Fruit fly (Drosophila melanogaster) whole organism, wandering third instar larva: ENCODE measurements around the gene CG1910.
A peak's percentile ranks its signal among the peaks of the same experiment; 100 is the strongest.

Experiments
- Abd-B ChIP-seq: fragments of >200 bp; optimal IDR thresholded peaks from 2 replicates; lab custom pipeline; 2017; ENCODE audit warnings: missing biosample characterization, missing genetic modification characterization
- CG32264 ChIP-seq: fragments of 200-800 bp; sonication (Bioruptor generic); optimal IDR thresholded peaks from 2 replicates; lab custom pipeline; 2016; ENCODE audit warnings: missing biosample characterization, missing genetic modification characterization
- CG9705 ChIP-seq: fragments of 200-800 bp; sonication (Bioruptor generic); optimal IDR thresholded peaks from 2 replicates; lab custom pipeline; 2018; ENCODE audit warnings: missing biosample characterization, mild to moderate bottlenecking, missing genetic modification characterization
- CrebA ChIP-seq: fragments of 200-800 bp; sonication (Bioruptor generic); optimal IDR thresholded peaks from 2 replicates; lab custom pipeline; 2016; ENCODE audit warnings: missing biosample characterization, mild to moderate bottlenecking, missing genetic modification characterization, borderline replicate concordance
- Dfd ChIP-seq: fragments of >200 bp; optimal IDR thresholded peaks from 2 replicates; lab custom pipeline; 2017; ENCODE audit warnings: missing biosample characterization, missing genetic modification characterization
- Dif ChIP-seq: fragments of 200-275, 200-300 bp; sonication (Bioruptor generic); optimal IDR thresholded peaks from 2 replicates; lab custom pipeline; 2018; ENCODE audit warnings: missing biosample characterization, missing genetic modification characterization; ENCODE audit not compliant: partially characterized antibody
- HLH106 ChIP-seq: fragments of 200-800 bp; optimal IDR thresholded peaks from 3 replicates; lab custom pipeline; 2019; ENCODE audit warnings: missing biosample characterization, mild to moderate bottlenecking, missing genetic modification characterization, moderate library complexity
- Hr83 ChIP-seq: fragments of 200-300 bp; sonication (Bioruptor generic); optimal IDR thresholded peaks from 2 replicates; lab custom pipeline; 2016; ENCODE audit warnings: missing biosample characterization, mild to moderate bottlenecking, missing genetic modification characterization, moderate library complexity; ENCODE audit not compliant: poor library complexity, severe bottlenecking
- Mio ChIP-seq: sonication (Bioruptor generic); optimal IDR thresholded peaks from 2 replicates; lab custom pipeline; 2016; ENCODE audit warnings: missing biosample characterization, missing genetic modification characterization
- Myc ChIP-seq: fragments of >200 bp; optimal IDR thresholded peaks from 2 replicates; lab custom pipeline; 2017
- N ChIP-seq: fragments of >200 bp; optimal IDR thresholded peaks from 2 replicates; lab custom pipeline; 2018; ENCODE audit warnings: missing biosample characterization, missing external identifiers, missing genetic modification characterization
- OdsH ChIP-seq: fragments of 200-800 bp; sonication (Bioruptor generic); optimal IDR thresholded peaks from 2 replicates; lab custom pipeline; 2016; ENCODE audit warnings: missing biosample characterization, mild to moderate bottlenecking, missing genetic modification characterization
- Rel ChIP-seq, 2 experiments: fragments of 200-800 bp; sonication (Bioruptor generic) in 1 of 2; optimal IDR thresholded peaks; 2 replicates in 1 of 2; 3 replicates in 1 of 2; lab custom pipeline; 2016 to 2019; ENCODE audit warnings: mild to moderate bottlenecking in 2 of 2, missing biosample characterization in 2 of 2, missing genetic modification characterization in 2 of 2, moderate library complexity in 1 of 2
- Sp1 ChIP-seq: fragments of 200-800 bp; sonication (Bioruptor generic); optimal IDR thresholded peaks from 3 replicates; lab custom pipeline; 2019; ENCODE audit warnings: missing biosample characterization, mild to moderate bottlenecking, missing genetic modification characterization, moderate library complexity
- Vsx2 ChIP-seq: fragments of 200-300, 225-300 bp; sonication (Bioruptor generic); optimal IDR thresholded peaks from 2 replicates; lab custom pipeline; 2018; ENCODE audit warnings: missing biosample characterization, missing genetic modification characterization; ENCODE audit not compliant: partially characterized antibody
- br ChIP-seq: fragments of 200-800 bp; sonication (Bioruptor generic); optimal IDR thresholded peaks from 2 replicates; lab custom pipeline; 2016; ENCODE audit warnings: missing biosample characterization, missing genetic modification characterization
- brk ChIP-seq: fragments of 200-800 bp; sonication (Bioruptor generic); optimal IDR thresholded peaks from 2 replicates; lab custom pipeline; 2016; ENCODE audit warnings: missing biosample characterization, mild to moderate bottlenecking, missing genetic modification characterization
- dl ChIP-seq, 2 experiments: fragments of 175-275, 200-275 bp in 1 of 2; fragments of 200-275 bp in 1 of 2; sonication (Bioruptor generic); optimal IDR thresholded peaks; lab custom pipeline; 2018; ENCODE audit warnings: mild to moderate bottlenecking in 2 of 2, missing biosample characterization in 2 of 2, missing genetic modification characterization in 2 of 2, moderate library complexity in 2 of 2; ENCODE audit not compliant: partially characterized antibody in 2 of 2, insufficient read depth in 1 of 2
- dmrt93B ChIP-seq: fragments of 200-800 bp; sonication (Bioruptor generic); optimal IDR thresholded peaks from 2 replicates; lab custom pipeline; 2018; ENCODE audit warnings: missing biosample characterization, mild to moderate bottlenecking, missing genetic modification characterization
- dsf ChIP-seq: sonication (Bioruptor generic); optimal IDR thresholded peaks from 2 replicates; lab custom pipeline; 2016; ENCODE audit warnings: missing biosample characterization, missing genetic modification characterization, borderline replicate concordance
- foxo ChIP-seq, 2 experiments: fragments of 200-800 bp; sonication (Bioruptor generic); optimal IDR thresholded peaks; 2 replicates in 1 of 2; 3 replicates in 1 of 2; lab custom pipeline; 2016 to 2017; ENCODE audit warnings: missing biosample characterization in 2 of 2, missing genetic modification characterization in 2 of 2
- fru ChIP-seq: fragments of 200-800 bp; sonication (Bioruptor generic); optimal IDR thresholded peaks from 3 replicates; lab custom pipeline; 2016; ENCODE audit warnings: missing biosample characterization, mild to moderate bottlenecking, missing genetic modification characterization
- h ChIP-seq: fragments of 200-800 bp; sonication (Bioruptor generic); optimal IDR thresholded peaks from 3 replicates; lab custom pipeline; 2016; ENCODE audit warnings: missing biosample characterization, mild to moderate bottlenecking, missing genetic modification characterization
- pan ChIP-seq: fragments of >200 bp; optimal IDR thresholded peaks from 2 replicates; lab custom pipeline; 2017
- psq ChIP-seq: fragments of 200-800 bp; sonication (Bioruptor generic); optimal IDR thresholded peaks from 3 replicates; lab custom pipeline; 2017; ENCODE audit warnings: missing biosample characterization, mild to moderate bottlenecking, missing genetic modification characterization, moderate library complexity
- rgr ChIP-seq: fragments of 200-800 bp; sonication (Bioruptor generic); optimal IDR thresholded peaks from 3 replicates; lab custom pipeline; 2016; ENCODE audit warnings: missing biosample characterization, mild to moderate bottlenecking, missing genetic modification characterization
- sage ChIP-seq: fragments of 200-800 bp; sonication (Bioruptor generic); optimal IDR thresholded peaks from 2 replicates; lab custom pipeline; 2016; ENCODE audit warnings: missing biosample characterization, mild to moderate bottlenecking, missing genetic modification characterization
- sv ChIP-seq: fragments of 200-800 bp; sonication (Bioruptor generic); optimal IDR thresholded peaks from 3 replicates; lab custom pipeline; 2016; ENCODE audit warnings: missing biosample characterization, missing genetic modification characterization

The CG1910 gene

DNA sequence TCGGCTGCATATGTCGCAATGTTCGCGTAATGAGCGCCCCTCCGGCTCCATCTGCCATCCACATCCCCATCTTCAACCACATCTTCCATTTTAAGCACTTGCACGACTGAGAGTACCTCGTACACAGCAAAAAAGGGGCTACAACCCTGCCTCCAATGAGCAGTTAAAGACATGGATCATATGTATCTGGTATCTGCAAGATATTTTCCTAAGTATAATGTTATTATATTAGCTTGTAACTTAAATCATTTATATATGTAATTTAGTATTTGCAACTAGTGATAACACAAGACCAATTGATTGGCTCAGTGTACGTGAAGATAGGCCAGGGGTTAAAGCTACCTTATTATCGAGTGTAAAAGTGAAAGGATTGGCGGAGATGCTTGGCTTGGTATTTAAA, 15.2 kb downstream of the CG1910 start:
- no peak for TF ChIP-seq foxo (GFP tag; optimal IDR thresholded peaks at IDR 0.05; lab: Kevin White, UChicago)
- peak; percentile 4 for TF ChIP-seq fru

- TF ChIP-seq fru, result no peak
- no peak for TF ChIP-seq brk (GFP tag; lab: Kevin White, UChicago)
- no peak for TF ChIP-seq br (GFP tag; lab: Kevin White, UChicago)
- no peak for TF ChIP-seq CG9705
- no peak for TF ChIP-seq Hr83
- no peak for TF ChIP-seq psq (GFP tag; lab: Kevin White, UChicago)
- no peak for TF ChIP-seq Dif (GFP tag; lab: Kevin White, UChicago)
- no peak for TF ChIP-seq dl (GFP tag; optimal IDR thresholded peaks at IDR 0.05; lab: Kevin White, UChicago; ENCODE audit: insufficient read depth in 1 of 2, partially characterized antibody in 2 of 2)
- TF ChIP-seq sv (GFP tag; lab: Kevin White, UChicago), result no peak
- no peak for TF ChIP-seq HLH106 (tag; lab: Kevin White, UChicago)
- no peak for TF ChIP-seq rgr (GFP tag; lab: Kevin White, UChicago)
- no peak for TF ChIP-seq dsf
- TF ChIP-seq h (GFP tag; lab: Kevin White, UChicago), result no peak
- no peak for TF ChIP-seq Rel (GFP tag; optimal IDR thresholded peaks at IDR 0.05; lab: Kevin White, UChicago)
- TF ChIP-seq Rel (tag; optimal IDR thresholded peaks at IDR 0.05; lab: Kevin White, UChicago), result no peak
These were observed 17.2 kb downstream of the CG1910 start, which contains the start of gene CG2150 for dm6 chr3R:31764672-31765071. Gene CG2150, minus strand, starts transcription at chr3R:31764772.

- TF ChIP-seq Hr83 (no peak), Dfd (GFP tag; lab: Kevin White, UChicago) (peak; percentile 99)
- TF ChIP-seq, all 38 proteins: peak for 1
These were observed 17.7 kb downstream of the CG1910 start for dm6 chr3R:31765145-31765544.

DNA sequence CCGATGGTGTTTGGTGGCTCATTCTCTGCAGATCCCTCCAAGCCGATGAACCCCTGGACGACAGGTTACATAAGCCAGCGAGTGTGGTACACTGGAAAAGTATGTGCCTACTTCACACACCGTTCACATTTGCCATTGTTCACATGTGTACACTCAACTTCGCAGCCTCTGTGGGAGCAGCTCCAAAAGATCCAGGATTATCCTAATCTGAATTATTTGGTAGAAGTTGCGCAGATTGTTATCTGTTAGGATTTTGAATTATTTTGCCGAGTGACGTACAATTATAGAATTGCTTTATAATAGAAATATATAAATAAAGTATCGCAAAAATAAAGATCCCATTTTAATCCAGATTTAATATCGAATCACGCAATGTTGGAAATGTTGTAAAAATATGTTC, 20.1 kb downstream of the CG1910 start:
- TF ChIP-seq Hr83 (no peak), Abd-B (GFP tag; lab: Kevin White, UChicago) (no peak), pan (lab: Kevin White, UChicago) (no peak), Sp1 (GFP tag; lab: Kevin White, UChicago) (no peak), OdsH (no peak), fru (no peak), Vsx2 (GFP tag; lab: Kevin White, UChicago) (no peak), Rel (GFP tag; optimal IDR thresholded peaks at IDR 0.05; lab: Kevin White, UChicago) (no peak), Rel (tag; optimal IDR thresholded peaks at IDR 0.05; lab: Kevin White, UChicago) (no peak), h (GFP tag; lab: Kevin White, UChicago) (no peak)

- TF ChIP-seq fru (no peak), Dif (GFP tag; lab: Kevin White, UChicago) (no peak), Rel (GFP tag; optimal IDR thresholded peaks at IDR 0.05; lab: Kevin White, UChicago) (no peak), Rel (tag; optimal IDR thresholded peaks at IDR 0.05; lab: Kevin White, UChicago) (no peak), dl (GFP tag; optimal IDR thresholded peaks at IDR 0.05; lab: Kevin White, UChicago; ENCODE audit: insufficient read depth in 1 of 2, partially characterized antibody in 2 of 2) (no peak), Myc (lab: Kevin White, UChicago) (no peak), brk (GFP tag; lab: Kevin White, UChicago) (no peak), sage (GFP tag; lab: Kevin White, UChicago) (no peak), rgr (GFP tag; lab: Kevin White, UChicago) (no peak), OdsH (no peak), Mio (GFP tag; lab: Kevin White, UChicago) (no peak), CG32264 (GFP tag; lab: Kevin White, UChicago) (no peak), Abd-B (GFP tag; lab: Kevin White, UChicago) (no peak)
These were observed 20.8 kb downstream of the CG1910 start for dm6 chr3R:31768198-31768597.

dm6 chr3R:31771790-31772576, 24.5 kb downstream of the CG1910 start, which contains the start of the genes betaGlu and sip3:
Gene betaGlu, minus strand, starts transcription at chr3R:31771848.
Gene sip3, plus strand, starts transcription at chr3R:31772219.
- TF ChIP-seq CrebA (no peak), HLH106 (tag; lab: Kevin White, UChicago) (peak; percentile 12), h (GFP tag; lab: Kevin White, UChicago) (peak; percentile 32), dmrt93B (GFP tag; lab: Kevin White, UChicago) (no peak), sage (GFP tag; lab: Kevin White, UChicago) (peak; percentile 59), Sp1 (GFP tag; lab: Kevin White, UChicago) (peak; percentile 26), sv (GFP tag; lab: Kevin White, UChicago) (peak; percentile 16), rgr (GFP tag; lab: Kevin White, UChicago) (peak; percentile 19), foxo (GFP tag; optimal IDR thresholded peaks at IDR 0.05; lab: Kevin White, UChicago) (peak in 1 of 2 experiments; percentile 5), N (GFP tag; lab: Kevin White, UChicago) (no peak), Vsx2 (GFP tag; lab: Kevin White, UChicago) (no peak)
